Worm (Caenorhabditis elegans): Measurements from ENCODE around the gene R12B2.8.

R12B2.8 gene

DNA sequence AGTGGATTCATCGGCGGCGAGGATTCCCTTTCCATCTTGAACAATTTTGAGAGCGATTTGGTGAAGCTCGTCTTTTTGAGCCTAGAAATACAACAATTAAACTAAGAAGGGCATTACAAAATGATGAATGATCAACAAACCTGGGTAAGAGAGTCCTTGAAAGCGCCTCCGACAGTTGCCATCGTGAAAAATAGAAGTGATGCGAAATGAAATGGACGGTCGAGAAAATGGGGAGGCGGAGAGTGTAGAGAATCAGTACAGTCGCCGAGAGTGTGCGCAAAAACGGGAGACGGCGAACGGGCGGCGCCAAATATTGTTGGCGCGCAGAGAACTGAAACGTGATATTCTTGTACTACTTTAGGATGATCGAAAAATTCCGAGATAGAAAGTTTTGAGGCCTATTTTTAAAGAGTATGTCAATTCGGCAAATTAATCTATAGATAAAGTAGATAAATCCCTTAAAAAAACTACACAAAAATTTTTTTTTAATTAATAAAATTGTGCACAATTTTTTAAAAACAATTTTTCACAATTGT, 52.5 kb downstream of the R12B2.8 start, which contains the start of gene aldo-2 (continued):
- TF ChIP-seq F49E8.2 (tag; optimal IDR thresholded peaks at IDR 0.05; ENCODE audit: borderline replicate concordance): no peak
- no peak for TF ChIP-seq tag-97 (GFP tag; IDR thresholded peaks at IDR 0.05)
- peak; percentile 12 for TF ChIP-seq dve-1 (tag; optimal IDR thresholded peaks at IDR 0.05; ENCODE audit: insufficient read depth)
- peak; percentile 32 for TF ChIP-seq hlh-11 (tag; optimal IDR thresholded peaks at IDR 0.05)
- no peak for TF ChIP-seq nhr-111 (GFP tag; optimal IDR thresholded peaks at IDR 0.05)
- no peak for TF ChIP-seq nhr-6 (tag; optimal IDR thresholded peaks at IDR 0.05)
- TF ChIP-seq lin-1 (GFP tag; IDR thresholded peaks at IDR 0.05): no peak
- TF ChIP-seq ces-1 (GFP tag; optimal IDR thresholded peaks at IDR 0.05): no peak
- no peak for TF ChIP-seq ceh-82 (tag; optimal IDR thresholded peaks at IDR 0.05)
- TF ChIP-seq daf-19 (GFP tag; conservative IDR thresholded peaks at IDR 0.05): no peak
- TF ChIP-seq daf-12 (tag; optimal IDR thresholded peaks at IDR 0.05): no peak
- TF ChIP-seq madf-9 (GFP tag; conservative IDR thresholded peaks at IDR 0.05): peak; percentile 40; the same call in 1 of the 2 replicates
- no peak for TF ChIP-seq pha-4 (GFP tag; IDR thresholded peaks at IDR 0.05)
- TF ChIP-seq pha-4 (tag; optimal IDR thresholded peaks at IDR 0.05): no peak
- TF ChIP-seq egl-43 (GFP tag; IDR thresholded peaks at IDR 0.05): peak; percentile 59; the same call in 1 of the 2 replicates
- 0 out of 2 replicates have a peak, but pooled peaks have one; percentile 27 for TF ChIP-seq lim-7 (GFP tag; IDR thresholded peaks at IDR 0.05)
- TF ChIP-seq daf-8 (GFP tag; IDR thresholded peaks at IDR 0.05): no peak
- TF ChIP-seq ctbp-1 (GFP tag; IDR thresholded peaks at IDR 0.05): no peak
- TF ChIP-seq mdl-1 (tag; optimal IDR thresholded peaks at IDR 0.05): peak in 1 of 2 experiments; percentile 21
- TF ChIP-seq ZK337.2 (GFP tag; IDR thresholded peaks at IDR 0.05): 0 out of 2 replicates have a peak, but pooled peaks have one; percentile 19
- TF ChIP-seq ceh-62 (tag; optimal IDR thresholded peaks at IDR 0.05): no peak
- no peak for TF ChIP-seq ceh-28 (tag; optimal IDR thresholded peaks at IDR 0.05)
- TF ChIP-seq nhr-41 (GFP tag; IDR thresholded peaks at IDR 0.05): no peak
- no peak for TF ChIP-seq Y5F2A.4 (GFP tag; optimal IDR thresholded peaks at IDR 0.05)
- no peak for TF ChIP-seq zfp-3 (GFP tag; conservative IDR thresholded peaks at IDR 0.05)
- TF ChIP-seq lin-15B (tag; optimal IDR thresholded peaks at IDR 0.05): no peak
- no peak for TF ChIP-seq nhr-10 (tag; optimal IDR thresholded peaks at IDR 0.05)
- TF ChIP-seq duxl-1 (tag; optimal IDR thresholded peaks at IDR 0.05; ENCODE audit: poor library complexity): no peak
- no peak for TF ChIP-seq php-3 (GFP tag; IDR thresholded peaks at IDR 0.05)
- no peak for TF ChIP-seq ceh-20 (GFP tag; IDR thresholded peaks at IDR 0.05)
- no peak for TF ChIP-seq jun-1 (tag; optimal IDR thresholded peaks at IDR 0.05)
- peak; percentile 63 for TF ChIP-seq unc-130 (GFP tag; optimal IDR thresholded peaks at IDR 0.05)
- TF ChIP-seq unc-62 (GFP tag; optimal IDR thresholded peaks at IDR 0.05 in 1 of 2): peak in 1 of 2 experiments; percentile 96
- no peak for TF ChIP-seq unc-62 (tag; optimal IDR thresholded peaks at IDR 0.05)

DNA sequence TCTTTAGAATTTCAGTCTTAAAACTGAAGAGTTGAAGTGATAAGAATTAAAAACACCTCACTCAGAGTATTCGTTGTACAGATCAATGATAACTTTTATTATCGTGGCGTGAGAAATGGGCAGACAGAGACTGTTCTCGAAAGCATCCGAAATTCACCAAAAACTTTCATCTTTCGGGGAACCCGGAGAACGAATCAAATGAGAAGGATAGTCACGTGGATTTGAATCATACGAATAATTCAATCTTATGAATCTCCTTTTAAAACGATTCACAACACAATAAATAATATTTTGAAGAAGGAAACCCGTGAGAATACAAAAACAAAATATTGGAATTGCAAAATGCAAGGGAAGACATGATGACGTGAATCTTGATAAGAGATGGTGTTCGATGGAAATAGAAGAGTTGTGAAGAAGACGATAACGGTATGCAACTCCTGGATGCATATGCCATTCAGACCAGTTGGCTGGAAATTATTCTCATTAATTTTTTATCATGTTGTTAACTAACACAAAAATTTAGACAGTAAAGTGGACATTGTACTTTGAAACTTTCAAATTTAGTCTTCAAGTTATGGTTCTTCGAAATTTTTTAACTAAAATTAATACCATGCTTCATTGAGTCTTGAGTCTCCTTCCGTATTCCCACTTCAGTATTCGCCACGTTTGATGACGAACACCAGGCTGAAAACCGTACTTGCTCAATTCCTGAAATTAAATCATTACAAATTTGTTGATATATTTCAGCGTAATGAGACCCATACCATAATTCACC, 53.3 kb downstream of the R12B2.8 start:
- no peak for TF ChIP-seq dmd-9 (GFP tag; IDR thresholded peaks at IDR 0.05)
- TF ChIP-seq spr-1 (tag; optimal IDR thresholded peaks at IDR 0.05): no peak
- no peak for TF ChIP-seq zfp-3 (GFP tag; conservative IDR thresholded peaks at IDR 0.05)
- 0 out of 2 replicates have a peak, but pooled peaks have one; percentile 12 for TF ChIP-seq hmg-1.1 (GFP tag; IDR thresholded peaks at IDR 0.05)
- no peak for TF ChIP-seq nhr-77 (tag; optimal IDR thresholded peaks at IDR 0.05)
- peak; percentile 83 for TF ChIP-seq hlh-30 (tag; optimal IDR thresholded peaks at IDR 0.05; ENCODE audit: insufficient read depth)
- TF ChIP-seq ZK337.2 (GFP tag; IDR thresholded peaks at IDR 0.05): no peak
- TF ChIP-seq Y5F2A.4 (GFP tag; optimal IDR thresholded peaks at IDR 0.05): no peak
- TF ChIP-seq attf-4 (tag; optimal IDR thresholded peaks at IDR 0.05): no peak
- no peak for TF ChIP-seq nhr-41 (GFP tag; IDR thresholded peaks at IDR 0.05)
- no peak for TF ChIP-seq nhr-25 (tag; optimal IDR thresholded peaks at IDR 0.05; ENCODE audit: borderline replicate concordance, insufficient read depth)
- TF ChIP-seq ceh-20 (GFP tag; IDR thresholded peaks at IDR 0.05): no peak
- TF ChIP-seq Y105C5A.15 (GFP tag; IDR thresholded peaks at IDR 0.05): no peak
- TF ChIP-seq unc-62 (GFP tag; optimal IDR thresholded peaks at IDR 0.05 in 1 of 2): peak in 1 of 2 experiments; percentile 72
- no peak for TF ChIP-seq unc-62 (tag; optimal IDR thresholded peaks at IDR 0.05)
- no peak for TF ChIP-seq ama-1 (optimal IDR thresholded peaks at IDR 0.05)
- no peak for TF ChIP-seq fos-1 (tag; optimal IDR thresholded peaks at IDR 0.05)
- no peak for TF ChIP-seq nhr-237 (tag; optimal IDR thresholded peaks at IDR 0.05)
- TF ChIP-seq ceh-32 (tag; optimal IDR thresholded peaks at IDR 0.05; ENCODE audit: poor library complexity): no peak
- TF ChIP-seq gei-8 (GFP tag; optimal IDR thresholded peaks at IDR 0.05): no peak
- peak; percentile 80 for TF ChIP-seq dve-1 (tag; optimal IDR thresholded peaks at IDR 0.05; ENCODE audit: insufficient read depth)
- no peak for TF ChIP-seq Y75B8A.6 (GFP tag; IDR thresholded peaks at IDR 0.05)

Data from whole organism, L4 larva.